Fruit fly (Drosophila melanogaster) whole organism, embryonic: ENCODE results near the gene CG15818.

Source experiments
- B-H1 ChIP-seq: fragments of 200-800 bp; sonication (Bioruptor generic); IDR thresholded peaks from 3 replicates; pipeline ENCODE4 v1.3.6; 2022; ENCODE audit warnings: missing biosample characterization, missing genetic modification characterization
- BEAF-32 ChIP-seq: fragments of 200-800 bp; sonication (Bioruptor generic); optimal IDR thresholded peaks from 3 replicates; lab custom pipeline; 2017; ENCODE audit warnings: missing biosample characterization, missing genetic modification characterization, mild to moderate bottlenecking, moderate library complexity, missing genetic modification reagents
- BtbVII ChIP-seq: fragments of 200-800 bp; sonication (Bioruptor generic); optimal IDR thresholded peaks from 3 replicates; lab custom pipeline; 2017; ENCODE audit warnings: missing biosample characterization, mild to moderate bottlenecking, missing genetic modification characterization
- CG10979 ChIP-seq: fragments of 200-800 bp; sonication (Bioruptor generic); optimal IDR thresholded peaks from 2 replicates; lab custom pipeline; 2018; ENCODE audit warnings: missing biosample characterization, mild to moderate bottlenecking, missing genetic modification characterization, moderate library complexity
- CG11398 ChIP-seq: fragments of 200-800 bp; sonication (Bioruptor generic); optimal IDR thresholded peaks from 2 replicates; lab custom pipeline; 2016; ENCODE audit warnings: missing biosample characterization, missing genetic modification characterization
- CG12769 ChIP-seq: fragments of 200-800 bp; sonication (Bioruptor generic); optimal IDR thresholded peaks from 2 replicates; lab custom pipeline; 2019; ENCODE audit warnings: missing biosample characterization, mild to moderate bottlenecking, missing genetic modification characterization, moderate library complexity
- CG13296 ChIP-seq: fragments of 200-800 bp; sonication (Bioruptor generic); optimal IDR thresholded peaks from 3 replicates; lab custom pipeline; 2018; ENCODE audit warnings: missing biosample characterization, mild to moderate bottlenecking, missing genetic modification characterization
- CG13775 ChIP-seq: fragments of 200-800 bp; sonication (Bioruptor generic); optimal IDR thresholded peaks from 3 replicates; lab custom pipeline; 2017; ENCODE audit warnings: missing biosample characterization, mild to moderate bottlenecking, missing genetic modification characterization
- CG13894 ChIP-seq: fragments of 200-800 bp; sonication (Bioruptor generic); optimal IDR thresholded peaks from 3 replicates; lab custom pipeline; 2018; ENCODE audit warnings: missing biosample characterization, mild to moderate bottlenecking, missing genetic modification characterization, moderate library complexity
- CG14441 ChIP-seq: fragments of 200-800 bp; sonication (Bioruptor generic); IDR thresholded peaks from 2 replicates; pipeline ENCODE4 v1.3.6; 2022; ENCODE audit warnings: missing biosample characterization, missing genetic modification characterization
- CG16815 ChIP-seq: fragments of 200-800 bp; sonication (Bioruptor generic); optimal IDR thresholded peaks from 3 replicates; lab custom pipeline; 2017; ENCODE audit warnings: missing biosample characterization, mild to moderate bottlenecking, missing genetic modification characterization
- CG17568 ChIP-seq: fragments of 200-800 bp; sonication (Bioruptor generic); optimal IDR thresholded peaks from 2 replicates; lab custom pipeline; 2018; ENCODE audit warnings: missing biosample characterization, mild to moderate bottlenecking, missing genetic modification characterization, moderate library complexity
- CG17912 ChIP-seq: fragments of 200-800 bp; sonication (Bioruptor generic); optimal IDR thresholded peaks from 2 replicates; lab custom pipeline; 2018; ENCODE audit warnings: missing biosample characterization, mild to moderate bottlenecking, missing genetic modification characterization
- CG18476 ChIP-seq: fragments of 200-800 bp; sonication (Bioruptor generic); optimal IDR thresholded peaks from 2 replicates; lab custom pipeline; 2016; ENCODE audit warnings: missing biosample characterization, mild to moderate bottlenecking, missing genetic modification characterization
- CG2678 ChIP-seq: fragments of 200-800 bp; sonication (Bioruptor generic); optimal IDR thresholded peaks from 3 replicates; lab custom pipeline; 2019; ENCODE audit warnings: missing biosample characterization, mild to moderate bottlenecking, missing genetic modification characterization, moderate library complexity
- CG34224 ChIP-seq: fragments of 200-800 bp; sonication (Bioruptor generic); IDR thresholded peaks from 3 replicates; pipeline ENCODE4 v1.3.6; 2022; ENCODE audit warnings: missing biosample characterization, missing genetic modification characterization; ENCODE audit not compliant: partially characterized antibody
- CG34422 ChIP-seq: fragments of 200-800 bp; sonication (Bioruptor generic); IDR thresholded peaks from 3 replicates; pipeline ENCODE4 v1.3.6; 2022; ENCODE audit warnings: missing biosample characterization, missing genetic modification characterization
- CG3847 ChIP-seq: fragments of 200-800 bp; sonication (Bioruptor generic); IDR thresholded peaks from 2 replicates; pipeline ENCODE4 v1.3.6; 2022; ENCODE audit warnings: missing biosample characterization, missing genetic modification characterization
- CG4820 ChIP-seq: fragments of 200-800 bp; sonication (Bioruptor generic); optimal IDR thresholded peaks from 3 replicates; lab custom pipeline; 2016; ENCODE audit warnings: missing biosample characterization, missing genetic modification characterization
- CG4854 ChIP-seq: fragments of 200-800 bp; sonication (Bioruptor generic); optimal IDR thresholded peaks from 2 replicates; lab custom pipeline; 2016; ENCODE audit warnings: missing biosample characterization, missing genetic modification characterization, inconsistent platforms
- CG6791 ChIP-seq: fragments of 200-800 bp; sonication (Bioruptor generic); IDR thresholded peaks from 3 replicates; pipeline ENCODE4 v1.3.6; 2022; ENCODE audit warnings: missing biosample characterization, missing genetic modification characterization; ENCODE audit not compliant: partially characterized antibody
- CG7556 ChIP-seq: fragments of 200-800 bp; sonication (Bioruptor generic); optimal IDR thresholded peaks from 2 replicates; lab custom pipeline; 2017; ENCODE audit warnings: missing biosample characterization, mild to moderate bottlenecking, missing genetic modification characterization
- CG7839 ChIP-seq: fragments of 200-800 bp; sonication (Bioruptor generic); optimal IDR thresholded peaks from 3 replicates; lab custom pipeline; 2018; ENCODE audit warnings: missing biosample characterization, mild to moderate bottlenecking, missing genetic modification characterization, moderate library complexity
- CG7963 ChIP-seq: fragments of 200-800 bp; sonication (Bioruptor generic); IDR thresholded peaks from 3 replicates; pipeline ENCODE4 v1.3.6; 2022; ENCODE audit warnings: missing biosample characterization, missing genetic modification characterization; ENCODE audit not compliant: partially characterized antibody
- D19B ChIP-seq: fragments of 200-800 bp; sonication (Bioruptor generic); optimal IDR thresholded peaks from 2 replicates; lab custom pipeline; 2017; ENCODE audit warnings: missing biosample characterization, mild to moderate bottlenecking, missing genetic modification characterization
- Dad ChIP-seq: fragments of 200-800 bp; sonication (Bioruptor generic); optimal IDR thresholded peaks from 3 replicates; lab custom pipeline; 2016; ENCODE audit warnings: missing biosample characterization, missing genetic modification characterization
- Hr3 ChIP-seq: fragments of 200-800 bp; sonication (Bioruptor generic); optimal IDR thresholded peaks from 3 replicates; lab custom pipeline; 2016; ENCODE audit warnings: missing biosample characterization, missing genetic modification characterization
- Mrtf ChIP-seq: fragments of 200-800 bp; sonication (Bioruptor generic); IDR thresholded peaks from 3 replicates; pipeline ENCODE4 v1.3.6; 2022; ENCODE audit warnings: missing biosample characterization, missing genetic modification characterization
- Nf-YB ChIP-seq: fragments of 200-800 bp; sonication (Bioruptor generic); optimal IDR thresholded peaks from 3 replicates; lab custom pipeline; 2019; ENCODE audit warnings: missing biosample characterization, mild to moderate bottlenecking, missing genetic modification characterization, moderate library complexity
- Tbp ChIP-seq: fragments of >200 bp; optimal IDR thresholded peaks from 2 replicates; lab custom pipeline; 2018; ENCODE audit warnings: missing biosample characterization, missing genetic modification characterization
- cad ChIP-seq: fragments of >200 bp; optimal IDR thresholded peaks from 2 replicates; lab custom pipeline; 2017; ENCODE audit warnings: missing biosample characterization, missing genetic modification characterization
- corto ChIP-seq: fragments of 200-800 bp; sonication (Bioruptor generic); optimal IDR thresholded peaks from 2 replicates; lab custom pipeline; 2016; ENCODE audit warnings: missing biosample characterization, mild to moderate bottlenecking, missing genetic modification characterization, moderate library complexity
- dmrt99B ChIP-seq: fragments of 200-800 bp; sonication (Bioruptor generic); optimal IDR thresholded peaks from 2 replicates; lab custom pipeline; 2018; ENCODE audit warnings: missing biosample characterization, mild to moderate bottlenecking, missing genetic modification characterization, moderate library complexity
- eyg ChIP-seq: fragments of 200-800 bp; sonication (Bioruptor generic); optimal IDR thresholded peaks from 3 replicates; lab custom pipeline; 2016; ENCODE audit warnings: missing biosample characterization, missing genetic modification characterization
- grau ChIP-seq: fragments of 200-800 bp; optimal IDR thresholded peaks from 3 replicates; lab custom pipeline; 2019; ENCODE audit warnings: missing biosample characterization, mild to moderate bottlenecking, missing genetic modification characterization, moderate library complexity
- gsb-n ChIP-seq: fragments of 200-800 bp; sonication (Bioruptor generic); optimal IDR thresholded peaks from 3 replicates; lab custom pipeline; 2018; ENCODE audit warnings: missing biosample characterization, mild to moderate bottlenecking, missing genetic modification characterization
- hbn ChIP-seq: fragments of 200-800 bp; sonication (Bioruptor generic); IDR thresholded peaks from 2 replicates; pipeline ENCODE4 v1.3.6; 2022; ENCODE audit warnings: missing biosample characterization, missing genetic modification characterization; ENCODE audit not compliant: partially characterized antibody
- hkb ChIP-seq, 2 experiments: fragments of 200-800 bp in 1 of 2; fragments of >200 bp in 1 of 2; sonication (Bioruptor generic) in 1 of 2; IDR thresholded peaks in 1 of 2; optimal IDR thresholded peaks in 1 of 2; 2 replicates each; pipeline versions ENCODE4 v1.3.6 to Lab custom; 2017 to 2022; ENCODE audit warnings: missing biosample characterization in 1 of 2, missing genetic modification characterization in 1 of 2
- jigr1 ChIP-seq: fragments of 200-800 bp; sonication (Bioruptor generic); IDR thresholded peaks from 3 replicates; pipeline ENCODE4 v1.3.6; 2022; ENCODE audit warnings: missing biosample characterization, missing genetic modification characterization
- jumu ChIP-seq: fragments of 200-800 bp; sonication (Bioruptor generic); optimal IDR thresholded peaks from 3 replicates; lab custom pipeline; 2016; ENCODE audit warnings: missing biosample characterization, missing genetic modification characterization
- kah ChIP-seq: fragments of 200-800 bp; sonication (Bioruptor generic); optimal IDR thresholded peaks from 2 replicates; lab custom pipeline; 2018; ENCODE audit warnings: missing biosample characterization, mild to moderate bottlenecking, missing genetic modification characterization
- nau ChIP-seq: fragments of 200-800 bp; sonication (Bioruptor generic); optimal IDR thresholded peaks from 3 replicates; lab custom pipeline; 2017; ENCODE audit warnings: missing biosample characterization, mild to moderate bottlenecking, missing genetic modification characterization, missing genetic modification reagents
- peb ChIP-seq: fragments of 200-800 bp; sonication (Bioruptor generic); IDR thresholded peaks from 2 replicates; pipeline ENCODE4 v1.3.6; 2022; ENCODE audit warnings: missing biosample characterization, missing genetic modification characterization
- pzg ChIP-seq: fragments of 200-800 bp; sonication (Bioruptor generic); optimal IDR thresholded peaks from 3 replicates; lab custom pipeline; 2018; ENCODE audit warnings: missing biosample characterization, mild to moderate bottlenecking, missing genetic modification characterization, moderate library complexity
- repo ChIP-seq: fragments of 200-800 bp; sonication (Bioruptor generic); optimal IDR thresholded peaks from 2 replicates; lab custom pipeline; 2016; ENCODE audit warnings: missing biosample characterization, missing genetic modification characterization
- scrt ChIP-seq: fragments of 200-800 bp; sonication (Bioruptor generic); optimal IDR thresholded peaks from 2 replicates; lab custom pipeline; 2018; ENCODE audit warnings: missing biosample characterization, mild to moderate bottlenecking, missing genetic modification characterization, moderate library complexity
- sens ChIP-seq: fragments of 200-800 bp; sonication (Bioruptor generic); peaks from one replicate; lab custom pipeline; 2016; ENCODE audit warnings: missing biosample characterization, missing genetic modification characterization
- shn ChIP-seq: fragments of 200-800 bp; sonication (Bioruptor generic); optimal IDR thresholded peaks from 3 replicates; lab custom pipeline; 2016; ENCODE audit warnings: missing biosample characterization, missing genetic modification characterization
- sr ChIP-seq: fragments of 200-800 bp; sonication (Bioruptor generic); IDR thresholded peaks from 3 replicates; pipeline ENCODE4 v1.3.6; 2022; ENCODE audit warnings: missing biosample characterization, missing genetic modification characterization
- zfh2 ChIP-seq: fragments of 200-800 bp; sonication (Bioruptor generic); optimal IDR thresholded peaks from 2 replicates; lab custom pipeline; 2016; ENCODE audit warnings: missing biosample characterization, missing genetic modification characterization

Gene CG15818

DNA sequence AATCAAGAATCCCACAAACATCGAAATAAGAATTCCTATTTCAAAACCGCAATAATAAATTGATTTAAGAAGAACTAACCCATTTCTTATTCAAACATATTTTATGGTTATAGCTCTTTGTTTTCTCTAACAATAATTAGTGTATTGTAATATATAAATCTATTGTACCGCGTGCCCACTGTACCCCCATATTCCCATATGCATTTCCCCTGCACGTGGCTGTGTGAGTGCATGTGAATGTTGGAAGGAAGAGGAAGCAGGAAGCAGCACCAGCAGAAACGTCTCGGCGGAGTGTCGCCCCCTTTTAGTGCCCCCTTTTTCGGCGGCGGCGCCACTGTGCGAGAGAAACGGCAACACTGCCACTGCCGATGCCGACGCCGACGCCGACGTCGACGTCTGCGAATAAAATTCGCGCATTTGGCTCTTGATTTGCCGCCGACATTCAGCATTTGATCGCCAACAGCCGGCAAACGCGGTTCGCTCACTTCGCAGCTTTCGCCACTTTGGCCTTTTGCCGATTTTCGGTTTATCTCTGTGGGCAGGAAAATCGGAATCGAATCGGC is 12.7 kb downstream of the CG15818 start (continued):
- TF ChIP-seq CG7963 (GFP tag; lab: Robert Waterston, UW), result no peak
- no peak for TF ChIP-seq CG18476 (GFP tag; lab: Kevin White, UChicago)
- TF ChIP-seq hkb (optimal IDR thresholded peaks at IDR 0.05; lab: Kevin White, UChicago), result no peak
- TF ChIP-seq hkb (GFP tag; IDR thresholded peaks at IDR 0.05; lab: Robert Waterston, UW), result no peak
- TF ChIP-seq repo (GFP tag; lab: Kevin White, UChicago), result no peak
- TF ChIP-seq CG16815 (GFP tag; lab: Kevin White, UChicago), result peak; percentile 29
- TF ChIP-seq B-H1, result no peak
- TF ChIP-seq CG4854 (GFP tag; lab: Kevin White, UChicago), result no peak
- TF ChIP-seq Dad (GFP tag; lab: Kevin White, UChicago), result peak; percentile 27
- TF ChIP-seq CG13296 (GFP tag; lab: Kevin White, UChicago), result no peak
- TF ChIP-seq BtbVII (GFP tag; lab: Kevin White, UChicago), result no peak
- no peak for TF ChIP-seq jigr1
- TF ChIP-seq CG2678 (tag; lab: Kevin White, UChicago), result peak; percentile 23
- peak; percentile 9 for TF ChIP-seq dmrt99B
- no peak for TF ChIP-seq CG11398
- no peak for TF ChIP-seq hbn (GFP tag; lab: Robert Waterston, UW)
- peak; percentile 69 for TF ChIP-seq corto (GFP tag; lab: Kevin White, UChicago)
- TF ChIP-seq CG4820, result no peak
- no peak for TF ChIP-seq kah (GFP tag; lab: Kevin White, UChicago)
- TF ChIP-seq eyg, result peak; percentile 16
- TF ChIP-seq CG17912, result no peak
- no peak for TF ChIP-seq shn (GFP tag; lab: Kevin White, UChicago)
- TF ChIP-seq CG34422 (GFP tag; lab: Robert Waterston, UW), result no peak
- TF ChIP-seq gsb-n, result no peak
- no peak for TF ChIP-seq jumu (GFP tag; lab: Kevin White, UChicago)
- no peak for TF ChIP-seq Tbp (GFP tag; lab: Kevin White, UChicago)
- TF ChIP-seq CG10979 (tag; lab: Kevin White, UChicago), result no peak
- no peak for TF ChIP-seq CG7556
- no peak for TF ChIP-seq nau
- no peak for TF ChIP-seq peb (GFP tag; lab: Robert Waterston, UW)
- no peak for TF ChIP-seq BEAF-32 (GFP tag; lab: Kevin White, UChicago)
- TF ChIP-seq CG34224 (GFP tag; lab: Robert Waterston, UW), result peak; percentile 22; the same call in 1 of the 3 replicates
- TF ChIP-seq grau (tag; lab: Kevin White, UChicago), result peak; percentile 89
- TF ChIP-seq CG7839 (tag; lab: Kevin White, UChicago), result no peak
- TF ChIP-seq D19B (GFP tag; lab: Kevin White, UChicago), result no peak
- TF ChIP-seq sr (GFP tag; lab: Robert Waterston, UW), result no peak
- TF ChIP-seq sens (GFP tag; lab: Kevin White, UChicago), result peak; percentile 19
- no peak for TF ChIP-seq cad (GFP tag; lab: Kevin White, UChicago)
- peak; percentile 18 for TF ChIP-seq pzg (GFP tag; lab: Kevin White, UChicago)
- no peak for TF ChIP-seq CG17568 (GFP tag; lab: Kevin White, UChicago)
- TF ChIP-seq Nf-YB (GFP tag; lab: Kevin White, UChicago), result no peak
- no peak for TF ChIP-seq scrt (GFP tag; lab: Kevin White, UChicago)
- TF ChIP-seq CG3847 (GFP tag; lab: Robert Waterston, UW), result 0 out of 2 replicates have a peak, but pooled peaks have one; percentile 8
- TF ChIP-seq CG13894 (tag; lab: Kevin White, UChicago), result peak; percentile 40
- TF ChIP-seq CG13775, result peak; percentile 34
- no peak for TF ChIP-seq Hr3
- TF ChIP-seq CG12769 (tag; lab: Kevin White, UChicago), result peak; percentile 50
- peak; percentile 41; the same call in 1 of the 2 replicates for TF ChIP-seq CG14441 (GFP tag; lab: Robert Waterston, UW)
- peak; percentile 67 for TF ChIP-seq zfh2 (GFP tag; lab: Kevin White, UChicago)
- no peak for TF ChIP-seq Mrtf
- TF ChIP-seq CG6791, result peak; percentile 55; the same call in 1 of the 3 replicates
